Fruit fly (Drosophila melanogaster): Measurements from ENCODE around the gene CG11035.

Gene CG11035

dm6 chr3R:8009080-8009620 is 23.7 kb downstream of the CG11035 start, which contains the start of the genes CG11052 and CG3223 (continued):
- TF ChIP-seq CG6175 (GFP tag; IDR thresholded peaks at IDR 0.05) = no peak
- no peak for TF ChIP-seq B-H1 (GFP tag; IDR thresholded peaks at IDR 0.05)
- no peak for TF ChIP-seq ewg (GFP tag; optimal IDR thresholded peaks at IDR 0.05)
- no peak for TF ChIP-seq h (optimal IDR thresholded peaks at IDR 0.05)
- TF ChIP-seq CG5953 (GFP tag; IDR thresholded peaks at IDR 0.05) = no peak
- TF ChIP-seq tup (GFP tag; optimal IDR thresholded peaks at IDR 0.05) = no peak
- peak; percentile 15 for TF ChIP-seq CG17385 (GFP tag; optimal IDR thresholded peaks at IDR 0.05)
- no peak for TF ChIP-seq kay (GFP tag; optimal IDR thresholded peaks at IDR 0.05)
- peak; percentile 68 for TF ChIP-seq Bgb (GFP tag; IDR thresholded peaks at IDR 0.05; ENCODE audit: partially characterized antibody)
- TF ChIP-seq MTF-1 (GFP tag; optimal IDR thresholded peaks at IDR 0.05; ENCODE audit: borderline replicate concordance) = no peak
- TF ChIP-seq CG1603 (tag; optimal IDR thresholded peaks at IDR 0.05) = peak; percentile 48
- TF ChIP-seq CG15269 (tag; optimal IDR thresholded peaks at IDR 0.05) = no peak
- no peak for TF ChIP-seq CG9609 (GFP tag; optimal IDR thresholded peaks at IDR 0.05)
- TF ChIP-seq HLH4C (GFP tag; IDR thresholded peaks at IDR 0.05; ENCODE audit: partially characterized antibody) = no peak; the same call in 1 of the 3 replicates
- no peak for TF ChIP-seq CG2199 (GFP tag; IDR thresholded peaks at IDR 0.05)
- TF ChIP-seq ci (GFP tag; IDR thresholded peaks at IDR 0.05) = peak; percentile 58; the same call in 2 of the 3 replicates
- TF ChIP-seq az2 (GFP tag; optimal IDR thresholded peaks at IDR 0.05) = no peak
- TF ChIP-seq bsh (GFP tag; optimal IDR thresholded peaks at IDR 0.05) = no peak
- TF ChIP-seq lov (optimal IDR thresholded peaks at IDR 0.05) = no peak
- no peak for TF ChIP-seq lov (GFP tag; IDR thresholded peaks at IDR 0.05)
- peak; percentile 42; the same call in 1 of the 2 replicates for TF ChIP-seq sna (GFP tag; IDR thresholded peaks at IDR 0.05; ENCODE audit: partially characterized antibody)
- no peak for TF ChIP-seq Lim3 (GFP tag; IDR thresholded peaks at IDR 0.05)
- TF ChIP-seq Atf6 (GFP tag; IDR thresholded peaks at IDR 0.05) = no peak
- no peak for TF ChIP-seq CG12769 (tag; optimal IDR thresholded peaks at IDR 0.05)
- no peak for TF ChIP-seq CG15479 (GFP tag; optimal IDR thresholded peaks at IDR 0.05)
- TF ChIP-seq Dek (tag; optimal IDR thresholded peaks at IDR 0.05) = no peak
- TF ChIP-seq CG10654 (GFP tag; optimal IDR thresholded peaks at IDR 0.05) = no peak
- no peak for TF ChIP-seq Hmr (GFP tag; optimal IDR thresholded peaks at IDR 0.05)
- TF ChIP-seq Dip3 (GFP tag; optimal IDR thresholded peaks at IDR 0.05) = no peak
- no peak for TF ChIP-seq CG7745 (tag; optimal IDR thresholded peaks at IDR 0.05)
- no peak for TF ChIP-seq CG17802 (tag; optimal IDR thresholded peaks at IDR 0.05)
- TF ChIP-seq CG2116 (GFP tag; optimal IDR thresholded peaks at IDR 0.05) = peak; percentile 72
- TF ChIP-seq yki (optimal IDR thresholded peaks at IDR 0.05) = no peak
- no peak for TF ChIP-seq dan (GFP tag; IDR thresholded peaks at IDR 0.05)
- TF ChIP-seq CG11695 (GFP tag; IDR thresholded peaks at IDR 0.05) = no peak
- TF ChIP-seq CG32772 (GFP tag; IDR thresholded peaks at IDR 0.05) = no peak
- TF ChIP-seq NK7.1 (GFP tag; optimal IDR thresholded peaks at IDR 0.05) = no peak
- TF ChIP-seq CG10979 (tag; optimal IDR thresholded peaks at IDR 0.05) = peak; percentile 1

DNA sequence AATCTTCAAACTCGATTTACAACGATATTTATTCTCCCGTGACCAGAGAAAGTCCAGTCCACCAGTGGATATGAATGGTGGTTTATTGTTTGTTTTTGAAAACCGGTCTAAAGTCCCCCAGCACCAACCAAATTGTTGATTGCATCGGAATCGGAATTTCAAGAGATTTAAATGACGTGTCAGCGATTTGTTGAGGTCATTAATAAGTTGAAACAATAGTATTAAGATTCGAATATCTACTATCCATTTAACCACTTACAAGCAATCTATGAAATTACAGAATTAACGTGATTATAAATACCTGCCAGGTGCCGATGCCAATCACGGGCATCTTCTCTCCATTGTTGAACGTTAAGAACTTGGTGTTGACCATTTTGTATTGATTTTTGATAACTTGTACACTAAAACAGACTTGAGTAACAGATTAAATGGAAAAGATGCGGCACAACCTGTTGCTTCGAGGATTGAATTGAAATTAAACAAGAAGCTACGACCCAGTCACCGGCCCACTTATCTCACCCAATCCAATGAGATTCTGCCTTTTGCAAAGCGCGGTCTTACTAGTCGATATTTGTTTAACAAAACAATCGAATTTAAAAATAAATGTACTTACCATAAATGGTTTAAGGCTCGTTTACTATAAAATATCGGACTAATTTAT is 25.1 kb downstream of the CG11035 start, which contains the start of gene CG2767:
TSS of gene CG2767 (minus strand) at position 516 of the 661 bp plus-strand sequence.
- TF ChIP-seq CG15514 (GFP tag; optimal IDR thresholded peaks at IDR 0.05) = peak; percentile 89
- TF ChIP-seq Opbp (GFP tag; IDR thresholded peaks at IDR 0.05; ENCODE audit: partially characterized antibody) = peak; percentile 8; the same call in 2 of the 3 replicates
- TF ChIP-seq CG3995 (GFP tag; optimal IDR thresholded peaks at IDR 0.05) = peak; percentile 88
- no peak for TF ChIP-seq CG7271 (tag; optimal IDR thresholded peaks at IDR 0.05)
- 0 out of 2 replicates have a peak, but pooled peaks have one; percentile 10 for TF ChIP-seq bbx (GFP tag; IDR thresholded peaks at IDR 0.05; ENCODE audit: partially characterized antibody)
- TF ChIP-seq pros (GFP tag; optimal IDR thresholded peaks at IDR 0.05) = peak; percentile 16
- peak; percentile 11; the same call in 1 of the 2 replicates for TF ChIP-seq Bgb (GFP tag; IDR thresholded peaks at IDR 0.05; ENCODE audit: partially characterized antibody)
- TF ChIP-seq CG15011 (GFP tag; optimal IDR thresholded peaks at IDR 0.05) = no peak
- TF ChIP-seq gfzf (GFP tag; optimal IDR thresholded peaks at IDR 0.05) = peak; percentile 74
- peak; percentile 73 for TF ChIP-seq CG15601 (tag; optimal IDR thresholded peaks at IDR 0.05)
- peak; percentile 85 for TF ChIP-seq scrt (GFP tag; optimal IDR thresholded peaks at IDR 0.05)
- no peak for TF ChIP-seq pfk (GFP tag; optimal IDR thresholded peaks at IDR 0.05)
- TF ChIP-seq nom (GFP tag; optimal IDR thresholded peaks at IDR 0.05) = peak; percentile 77
